Worm (Caenorhabditis elegans) whole organism, L4/young adult: Measurements from ENCODE around the gene Y48A6B.14.
A peak's percentile ranks its signal among the peaks of the same experiment; 100 is the strongest.

Source experiments
- W03F9.2 ChIP-seq: fragments of 150-350 bp; optimal IDR thresholded peaks from 2 replicates; lab custom pipeline; 2014; ENCODE audit warnings: missing biosample characterization, missing genetic modification characterization
- dao-5 ChIP-seq: sonication (generic microtip); optimal IDR thresholded peaks from 2 replicates; lab custom pipeline; 2016; ENCODE audit warnings: missing genotype, missing genetic modification characterization, moderate library complexity, missing compliant biosample characterization

- TF ChIP-seq W03F9.2 (tag; lab: Kevin White, UChicago) (peak; percentile 76), dao-5 (tag; lab: Kevin White, UChicago) (no peak)
Measured at ce11 chrIII:11007552-11008272, 23.7 kb upstream of the Y48A6B.14 start, which contains the start of the genes fipr-17 and Y48A6B.3.
